ENCODE assay signal across 1 worm cellular context in genomic region chrX:6253899-6254670, ce11.
TF ChIP-seq lines count a peak whose summit lies in the region.

No protein-coding gene starts in this region.

TF ChIP-seq in whole organism, L1 larva, 84 proteins besides CTCF, POLR2A, EP300 and RAD21 (continued from another document):
- TF ChIP-seq unc-130 (tag; optimal IDR thresholded peaks at IDR 0.05; lab: Kevin White, UChicago) (peak; percentile 85), lin-35 (GFP tag; optimal IDR thresholded peaks at IDR 0.05; lab: Kevin White, UChicago) (peak; percentile 13 to 67), ceh-8 (GFP tag; optimal IDR thresholded peaks at IDR 0.05; lab: Kevin White, UChicago) (no peak), aly-2 (tag; optimal IDR thresholded peaks at IDR 0.05; lab: Kevin White, UChicago) (no peak), egl-13 (tag; optimal IDR thresholded peaks at IDR 0.05; lab: Kevin White, UChicago) (no peak), Y116A8C.19 (tag; optimal IDR thresholded peaks at IDR 0.05; lab: Kevin White, UChicago; ENCODE audit: borderline replicate concordance) (no peak), pqm-1 (tag; optimal IDR thresholded peaks at IDR 0.05; lab: Kevin White, UChicago) (no peak), alr-1 (tag; optimal IDR thresholded peaks at IDR 0.05; lab: Kevin White, UChicago; ENCODE audit: borderline replicate concordance) (no peak), swsn-7 (tag; optimal IDR thresholded peaks at IDR 0.05; lab: Kevin White, UChicago) (peak; percentile 54), nhr-85 (tag; lab: Kevin White, UChicago) (peak; percentile 86), egl-27 (tag; optimal IDR thresholded peaks at IDR 0.05; lab: Kevin White, UChicago) (no peak), zag-1 (tag; optimal IDR thresholded peaks at IDR 0.05; lab: Kevin White, UChicago) (no peak), mdl-1 (tag; optimal IDR thresholded peaks at IDR 0.05; lab: Kevin White, UChicago) (peak in 1 of 2 experiments; percentile 75), ama-1 (optimal IDR thresholded peaks at IDR 0.05; lab: Kevin White, UChicago) (peak; percentile 86), nhr-84 (tag; optimal IDR thresholded peaks at IDR 0.05; lab: Kevin White, UChicago) (no peak), nhr-12 (tag; optimal IDR thresholded peaks at IDR 0.05; lab: Kevin White, UChicago) (no peak), ztf-11 (tag; optimal IDR thresholded peaks at IDR 0.05; lab: Kevin White, UChicago) (no peak), grh-1 (GFP tag; IDR thresholded peaks at IDR 0.05; lab: Robert Waterston, UW) (peak; percentile 5; the same call in 1 of the 2 replicates), ztf-4 (tag; optimal IDR thresholded peaks at IDR 0.05; lab: Kevin White, UChicago) (peak; percentile 63), fos-1 (tag; optimal IDR thresholded peaks at IDR 0.05; lab: Kevin White, UChicago) (peak; percentile 58), C16A3.4 (tag; optimal IDR thresholded peaks at IDR 0.05; lab: Kevin White, UChicago) (peak; percentile 30), vab-15 (tag; optimal IDR thresholded peaks at IDR 0.05; lab: Kevin White, UChicago) (no peak), hlh-4 (tag; optimal IDR thresholded peaks at IDR 0.05; lab: Kevin White, UChicago) (no peak)
